Worm (Caenorhabditis elegans): ENCODE results near the gene K09E2.3.

DNA sequence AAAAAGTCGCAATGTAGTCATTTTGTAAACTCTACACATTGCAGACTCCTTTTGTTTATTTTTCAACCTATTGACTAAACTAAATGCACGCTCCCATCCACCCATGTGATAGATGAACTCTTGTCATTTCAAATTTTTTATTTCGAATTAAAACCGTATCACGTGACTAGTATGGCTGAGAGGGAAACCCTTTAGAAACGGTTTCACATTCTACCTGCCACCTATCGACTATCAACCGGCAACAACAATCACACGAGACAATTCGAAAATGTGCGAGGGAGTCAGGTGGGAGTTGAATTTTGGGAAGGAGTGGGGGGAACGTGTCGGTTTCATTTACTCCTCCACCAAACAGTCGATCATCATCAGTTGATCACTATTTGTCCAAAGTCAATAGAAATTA lies 1.6 kb downstream of the K09E2.3 start:
- no peak for TF ChIP-seq ama-1 (optimal IDR thresholded peaks at IDR 0.05)
- TF ChIP-seq hmg-4 (GFP tag; optimal IDR thresholded peaks at IDR 0.05) = no peak
- no peak for TF ChIP-seq B0310.2 (tag; optimal IDR thresholded peaks at IDR 0.05)
- no peak for TF ChIP-seq scrt-1 (GFP tag; IDR thresholded peaks at IDR 0.05)
- no peak for TF ChIP-seq pes-1 (GFP tag; IDR thresholded peaks at IDR 0.05)
- no peak for TF ChIP-seq tra-4 (tag; optimal IDR thresholded peaks at IDR 0.05)
- TF ChIP-seq tbx-11 (GFP tag; IDR thresholded peaks at IDR 0.05) = no peak
- TF ChIP-seq flt-1 (GFP tag; IDR thresholded peaks at IDR 0.05) = no peak
- no peak for TF ChIP-seq ceh-36 (tag; optimal IDR thresholded peaks at IDR 0.05)
- TF ChIP-seq aly-1 (tag; optimal IDR thresholded peaks at IDR 0.05) = no peak
- TF ChIP-seq hmbx-1 (tag; optimal IDR thresholded peaks at IDR 0.05) = no peak
- no peak for TF ChIP-seq tbx-37 (GFP tag; conservative IDR thresholded peaks at IDR 0.05)
- TF ChIP-seq hnd-1 (tag; optimal IDR thresholded peaks at IDR 0.05) = no peak
